Fruit fly (Drosophila melanogaster) whole organism, larva: Measurements from ENCODE around the gene Lip4.

Experiments used
- noc ChIP-seq: fragments of 200-800 bp; sonication (Bioruptor generic); optimal IDR thresholded peaks from 3 replicates; lab custom pipeline; 2019; ENCODE audit warnings: missing biosample characterization, mild to moderate bottlenecking, missing genetic modification characterization, moderate library complexity

Gene Lip4

dm6 chr2L:10506557-10507252 is 20.7 kb upstream of the Lip4 start, which contains the start of the genes Myo31DF and CG6094:
Gene Myo31DF (minus strand): TSS chr2L:10506779.
Gene CG6094 (plus strand): TSS chr2L:10507081.
- peak; percentile 30 for TF ChIP-seq noc (tag; lab: Kevin White, UChicago)

dm6 chr2L:10510088-10510487 is 17.3 kb upstream of the Lip4 start, which contains the start of gene CG7384:
Gene CG7384 (minus strand): TSS chr2L:10510453.
- no peak for TF ChIP-seq noc (tag; lab: Kevin White, UChicago)

- TF ChIP-seq noc (tag; lab: Kevin White, UChicago), result no peak
Observed at dm6 chr2L:10510843-10511242, 16.5 kb upstream of the Lip4 start.

- TF ChIP-seq noc (tag; lab: Kevin White, UChicago), result no peak
Observed at dm6 chr2L:10513837-10514499, 13.4 kb upstream of the Lip4 start.

dm6 chr2L:10514586-10515137 is 12.7 kb upstream of the Lip4 start:
- no peak for TF ChIP-seq noc (tag; lab: Kevin White, UChicago)

- TF ChIP-seq noc (tag; lab: Kevin White, UChicago), result no peak
Observed at dm6 chr2L:10515553-10516174, 11.7 kb upstream of the Lip4 start.

- TF ChIP-seq noc (tag; lab: Kevin White, UChicago), result peak; percentile 39
Observed at dm6 chr2L:10516470-10517048, 10.8 kb upstream of the Lip4 start.

- no peak for TF ChIP-seq noc (tag; lab: Kevin White, UChicago)
Observed at dm6 chr2L:10517085-10517484, 10.3 kb upstream of the Lip4 start, which contains the start of the genes Fatp1 and Lrr47. Gene Fatp1 (minus strand): TSS chr2L:10517218. Gene Lrr47 (plus strand): TSS chr2L:10517335.

dm6 chr2L:10519225-10519624 is 8.1 kb upstream of the Lip4 start:
- peak; percentile 64 for TF ChIP-seq noc (tag; lab: Kevin White, UChicago)

dm6 chr2L:10522174-10522893 is 5.0 kb upstream of the Lip4 start:
- TF ChIP-seq noc (tag; lab: Kevin White, UChicago), result no peak

- peak; percentile 21 for TF ChIP-seq noc (tag; lab: Kevin White, UChicago)
Observed at dm6 chr2L:10528984-10529383, 1.6 kb downstream of the Lip4 start.

- no peak for TF ChIP-seq noc (tag; lab: Kevin White, UChicago)
Observed at dm6 chr2L:10530089-10530488, 2.7 kb downstream of the Lip4 start.

dm6 chr2L:10531521-10531920 is 4.1 kb downstream of the Lip4 start, which contains the start of gene CG18301:
Gene CG18301 (plus strand): TSS chr2L:10531821.
- TF ChIP-seq noc (tag; lab: Kevin White, UChicago), result no peak

dm6 chr2L:10534022-10534421 is 6.7 kb downstream of the Lip4 start, which contains the start of gene CG18302:
Gene CG18302 (plus strand): TSS chr2L:10534322.
- no peak for TF ChIP-seq noc (tag; lab: Kevin White, UChicago)

dm6 chr2L:10539360-10539759 is 12.0 kb downstream of the Lip4 start:
- no peak for TF ChIP-seq noc (tag; lab: Kevin White, UChicago)
